ENCODE assay signal across 7 worm cellular contexts in the genomic region with DNA sequence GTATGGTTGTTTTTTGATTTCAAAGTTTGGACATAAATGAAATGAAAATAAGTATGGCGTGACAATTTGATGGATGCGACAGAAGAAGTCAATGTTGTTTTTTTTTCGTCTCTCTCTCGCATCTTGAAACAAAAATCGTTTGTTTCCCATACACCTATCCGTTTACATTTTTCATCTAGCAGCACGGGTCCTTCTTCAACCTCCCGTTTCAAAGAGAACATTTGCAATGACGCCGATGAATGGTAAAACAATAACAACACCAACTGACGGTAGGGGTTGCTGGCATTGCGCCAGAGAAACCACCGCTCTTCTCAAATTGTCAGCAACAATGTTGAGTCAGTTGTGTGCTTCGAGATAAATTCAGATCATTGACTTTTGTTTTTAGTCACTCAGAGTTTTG.
TF ChIP-seq lines count a peak whose summit lies in the region.

No protein-coding gene starts in this region.

TF ChIP-seq in whole organism, L1 larva, 84 proteins besides CTCF, POLR2A, EP300 and RAD21 (continues in another document):
- TF ChIP-seq ama-1 (optimal IDR thresholded peaks at IDR 0.05; lab: Kevin White, UChicago) (no peak), ztf-4 (tag; optimal IDR thresholded peaks at IDR 0.05; lab: Kevin White, UChicago) (peak; percentile 55), grh-1 (GFP tag; IDR thresholded peaks at IDR 0.05; lab: Robert Waterston, UW) (no peak), C34B4.2 (tag; optimal IDR thresholded peaks at IDR 0.05; lab: Kevin White, UChicago) (no peak), ceh-90 (tag; optimal IDR thresholded peaks at IDR 0.05; lab: Kevin White, UChicago) (no peak), sup-37 (GFP tag; optimal IDR thresholded peaks at IDR 0.05; lab: Kevin White, UChicago) (no peak), ets-5 (GFP tag; IDR thresholded peaks at IDR 0.05; lab: Robert Waterston, UW) (no peak), rnt-1 (tag; optimal IDR thresholded peaks at IDR 0.05; lab: Kevin White, UChicago) (peak; percentile 84), xbp-1 (tag; optimal IDR thresholded peaks at IDR 0.05; lab: Kevin White, UChicago) (peak; percentile 29), ceh-88 (GFP tag; IDR thresholded peaks at IDR 0.05; lab: Robert Waterston, UW) (no peak), unc-62 (GFP tag; optimal IDR thresholded peaks at IDR 0.05; lab: Kevin White, UChicago) (no peak), Y116A8C.19 (tag; optimal IDR thresholded peaks at IDR 0.05; lab: Kevin White, UChicago; ENCODE audit: borderline replicate concordance) (no peak), lin-14 (GFP tag; optimal IDR thresholded peaks at IDR 0.05; lab: Kevin White, UChicago) (peak; percentile 94)

TF ChIP-seq in whole organism, L2 larva, 48 proteins besides CTCF, POLR2A, EP300 and RAD21 (continues in another document):
- peak; percentile 83 for TF ChIP-seq nhr-129 (tag; optimal IDR thresholded peaks at IDR 0.05; lab: Kevin White, UChicago)
- peak; percentile 18 for TF ChIP-seq ztf-4 (tag; optimal IDR thresholded peaks at IDR 0.05; lab: Kevin White, UChicago)
- peak; percentile 55 for TF ChIP-seq sem-4 (tag; optimal IDR thresholded peaks at IDR 0.05; lab: Kevin White, UChicago)
- no peak for TF ChIP-seq aly-2 (tag; optimal IDR thresholded peaks at IDR 0.05; lab: Kevin White, UChicago)
- TF ChIP-seq fos-1 (tag; optimal IDR thresholded peaks at IDR 0.05; lab: Kevin White, UChicago) = peak; percentile 3
- TF ChIP-seq ceh-16 (tag; optimal IDR thresholded peaks at IDR 0.05; lab: Kevin White, UChicago) = peak; percentile 1
- no peak for TF ChIP-seq lin-39 (tag; optimal IDR thresholded peaks at IDR 0.05; lab: Kevin White, UChicago)
- peak; percentile 46 for TF ChIP-seq nhr-6 (tag; optimal IDR thresholded peaks at IDR 0.05; lab: Kevin White, UChicago)
- TF ChIP-seq egl-27 (tag; optimal IDR thresholded peaks at IDR 0.05; lab: Kevin White, UChicago) = peak; percentile 13
- TF ChIP-seq R02D3.7 (tag; optimal IDR thresholded peaks at IDR 0.05; lab: Kevin White, UChicago) = no peak
- peak; percentile 2 for TF ChIP-seq sma-3 (GFP tag; optimal IDR thresholded peaks at IDR 0.05; lab: Kevin White, UChicago)
- peak; percentile 63 for TF ChIP-seq blmp-1 (tag; optimal IDR thresholded peaks at IDR 0.05; lab: Kevin White, UChicago; ENCODE audit: insufficient read depth)

TF ChIP-seq in whole organism, L3 larva, 47 proteins besides CTCF, POLR2A, EP300 and RAD21:
- peak; percentile 37 for TF ChIP-seq nhr-11 (tag; optimal IDR thresholded peaks at IDR 0.05; lab: Kevin White, UChicago)
- TF ChIP-seq nfya-1 (tag; optimal IDR thresholded peaks at IDR 0.05; lab: Kevin White, UChicago; ENCODE audit: insufficient read depth) = peak; percentile 49
- no peak for TF ChIP-seq nhr-237 (tag; optimal IDR thresholded peaks at IDR 0.05; lab: Kevin White, UChicago)
- peak; percentile 83 for TF ChIP-seq egl-5 (tag; optimal IDR thresholded peaks at IDR 0.05; lab: Kevin White, UChicago)
- TF ChIP-seq nhr-43 (tag; optimal IDR thresholded peaks at IDR 0.05; lab: Kevin White, UChicago; ENCODE audit: poor library complexity, severe bottlenecking) = peak; percentile 51
- TF ChIP-seq ZK546.5 (tag; optimal IDR thresholded peaks at IDR 0.05; lab: Kevin White, UChicago) = no peak
- peak; percentile 58 for TF ChIP-seq lin-39 (tag; optimal IDR thresholded peaks at IDR 0.05; lab: Kevin White, UChicago)
- peak; percentile 1 for TF ChIP-seq unc-62 (GFP tag; optimal IDR thresholded peaks at IDR 0.05; lab: Kevin White, UChicago)

TF ChIP-seq in whole organism, L4 larva, 104 proteins besides CTCF, POLR2A, EP300 and RAD21 (continues in another document):
- peak; percentile 8 for TF ChIP-seq T20F7.1 (GFP tag; optimal IDR thresholded peaks at IDR 0.05; lab: Kevin White, UChicago)
- TF ChIP-seq nhr-28 (tag; optimal IDR thresholded peaks at IDR 0.05; lab: Kevin White, UChicago) = peak; percentile 29
- TF ChIP-seq daf-16 (GFP tag; optimal IDR thresholded peaks at IDR 0.05; lab: Kevin White, UChicago) = peak in 1 of 2 experiments; percentile 99
- no peak for TF ChIP-seq daf-16 (tag; optimal IDR thresholded peaks at IDR 0.05; lab: Kevin White, UChicago)
- TF ChIP-seq ctbp-1 (GFP tag; IDR thresholded peaks at IDR 0.05; lab: Robert Waterston, UW) = 0 out of 2 replicates have a peak, but pooled peaks have one; percentile 15
- peak in 1 of 2 experiments; percentile 36 for TF ChIP-seq lsy-2 (tag; optimal IDR thresholded peaks at IDR 0.05; lab: Kevin White, UChicago)
- TF ChIP-seq lin-13 (GFP tag; optimal IDR thresholded peaks at IDR 0.05; lab: Kevin White, UChicago) = no peak
- TF ChIP-seq mxl-3 (GFP tag; optimal IDR thresholded peaks at IDR 0.05; lab: Kevin White, UChicago) = peak; percentile 14
- no peak for TF ChIP-seq vab-7 (GFP tag; IDR thresholded peaks at IDR 0.05; lab: Robert Waterston, UW)
- TF ChIP-seq hlh-11 (tag; optimal IDR thresholded peaks at IDR 0.05; lab: Kevin White, UChicago) = peak; percentile 73
- no peak for TF ChIP-seq madf-5 (GFP tag; IDR thresholded peaks at IDR 0.05; lab: Robert Waterston, UW)
- peak; percentile 18 for TF ChIP-seq hlh-30 (tag; optimal IDR thresholded peaks at IDR 0.05; lab: Kevin White, UChicago; ENCODE audit: insufficient read depth)
- TF ChIP-seq ceh-20 (GFP tag; IDR thresholded peaks at IDR 0.05; lab: Robert Waterston, UW) = 0 out of 2 replicates have a peak, but pooled peaks have one; percentile 25

TF ChIP-seq in whole organism, late embryonic, 69 proteins besides CTCF, POLR2A, EP300 and RAD21:
- TF ChIP-seq rnt-1 (tag; optimal IDR thresholded peaks at IDR 0.05; lab: Kevin White, UChicago) (peak; percentile 5), pha-2 (tag; optimal IDR thresholded peaks at IDR 0.05; lab: Kevin White, UChicago) (no peak)

TF ChIP-seq in whole organism, mixed stage, embryonic, 35 proteins besides CTCF, POLR2A, EP300 and RAD21:
- TF ChIP-seq nhr-12 (tag; optimal IDR thresholded peaks at IDR 0.05; lab: Kevin White, UChicago) (no peak), unc-39 (tag; optimal IDR thresholded peaks at IDR 0.05; lab: Kevin White, UChicago) (no peak), hlh-1 (tag; optimal IDR thresholded peaks at IDR 0.05; lab: Kevin White, UChicago) (peak; percentile 93), blmp-1 (tag; optimal IDR thresholded peaks at IDR 0.05; lab: Kevin White, UChicago) (no peak), unc-120 (tag; optimal IDR thresholded peaks at IDR 0.05; lab: Kevin White, UChicago; ENCODE audit: poor library complexity, severe bottlenecking) (peak; percentile 16)
TF ChIP-seq in whole organism, mixed stage, embryonic: peak in this region for 2.

TF ChIP-seq in whole organism, young adult, 124 proteins besides CTCF, POLR2A, EP300 and RAD21:
- TF ChIP-seq D2030.7 (GFP tag; IDR thresholded peaks at IDR 0.05; lab: Robert Waterston, UW) (no peak), somi-1 (GFP tag; optimal IDR thresholded peaks at IDR 0.05; lab: Kevin White, UChicago) (peak; percentile 46), K12H6.12 (tag; optimal IDR thresholded peaks at IDR 0.05; lab: Kevin White, UChicago) (peak; percentile 45)
